Fruit fly (Drosophila melanogaster) Kc167 (cell line): ENCODE results near the gene CG10984.

Source experiments
- Myc ChIP-seq: fragments of >200 bp; optimal IDR thresholded peaks from 2 replicates; lab custom pipeline; 2017; ENCODE audit warnings: missing external identifiers
- Sin3A ChIP-seq: fragments of >200 bp; optimal IDR thresholded peaks from 2 replicates; lab custom pipeline; 2018; ENCODE audit warnings: missing external identifiers
- h ChIP-seq: fragments of >200 bp; optimal IDR thresholded peaks from 3 replicates; lab custom pipeline; 2018; ENCODE audit warnings: missing external identifiers
- insv ChIP-seq: fragments of >200 bp; optimal IDR thresholded peaks from 3 replicates; lab custom pipeline; 2018; ENCODE audit warnings: missing external identifiers
- psq ChIP-seq: fragments of >200 bp; optimal IDR thresholded peaks from 2 replicates; lab custom pipeline; 2017; ENCODE audit warnings: missing external identifiers
- ttk ChIP-seq: sonication (Bioruptor generic); optimal IDR thresholded peaks from 2 replicates; lab custom pipeline; 2017; ENCODE audit warnings: missing external identifiers

Gene CG10984

DNA sequence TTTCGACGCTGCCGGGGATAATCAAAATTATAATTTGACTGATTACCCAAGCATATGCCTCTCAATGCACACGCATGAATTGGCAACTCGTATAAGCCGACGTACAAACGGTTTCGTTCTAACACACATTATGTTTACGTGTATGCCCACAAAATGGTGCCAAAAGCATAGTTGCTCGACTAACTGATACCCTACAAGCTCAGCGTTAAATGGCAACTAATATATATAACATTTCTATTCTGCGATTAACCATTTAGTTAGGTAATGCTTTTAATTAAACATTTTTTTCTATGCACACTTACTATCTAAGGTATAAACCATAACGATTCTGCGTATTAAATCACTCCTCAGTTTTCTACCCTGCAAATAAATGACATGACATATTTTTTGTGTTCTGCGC, 29.2 kb upstream of the CG10984 start:
- no peak for TF ChIP-seq ttk (lab: Kevin White, UChicago)
- TF ChIP-seq insv (lab: Kevin White, UChicago): no peak
- TF ChIP-seq Sin3A: no peak
- no peak for TF ChIP-seq Myc (lab: Kevin White, UChicago)
- no peak for TF ChIP-seq h (lab: Kevin White, UChicago)
- TF ChIP-seq psq (lab: Kevin White, UChicago): no peak

DNA sequence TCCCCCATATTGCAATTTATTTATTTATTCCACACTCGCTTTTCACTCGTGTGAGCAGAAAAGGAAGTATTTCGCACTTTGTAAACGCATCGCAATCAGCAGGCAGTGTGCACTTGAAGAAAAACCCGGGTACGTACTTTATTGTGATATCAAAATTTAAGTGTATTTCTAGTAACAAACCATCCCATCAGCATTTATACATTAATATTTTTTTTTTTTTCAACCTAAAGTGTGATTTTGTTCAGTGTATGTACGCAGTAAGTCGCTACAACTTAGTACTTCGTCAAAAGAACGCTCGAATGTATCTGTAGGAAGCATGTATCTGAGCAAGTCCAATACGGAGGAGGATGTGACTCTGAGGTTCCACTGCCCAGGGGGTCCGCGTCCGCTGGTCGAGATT, 24.2 kb upstream of the CG10984 start:
- no peak for TF ChIP-seq ttk (lab: Kevin White, UChicago)
- no peak for TF ChIP-seq insv (lab: Kevin White, UChicago)
- no peak for TF ChIP-seq psq (lab: Kevin White, UChicago)
- TF ChIP-seq Myc (lab: Kevin White, UChicago): no peak
- TF ChIP-seq h (lab: Kevin White, UChicago): no peak
- TF ChIP-seq Sin3A: no peak

DNA sequence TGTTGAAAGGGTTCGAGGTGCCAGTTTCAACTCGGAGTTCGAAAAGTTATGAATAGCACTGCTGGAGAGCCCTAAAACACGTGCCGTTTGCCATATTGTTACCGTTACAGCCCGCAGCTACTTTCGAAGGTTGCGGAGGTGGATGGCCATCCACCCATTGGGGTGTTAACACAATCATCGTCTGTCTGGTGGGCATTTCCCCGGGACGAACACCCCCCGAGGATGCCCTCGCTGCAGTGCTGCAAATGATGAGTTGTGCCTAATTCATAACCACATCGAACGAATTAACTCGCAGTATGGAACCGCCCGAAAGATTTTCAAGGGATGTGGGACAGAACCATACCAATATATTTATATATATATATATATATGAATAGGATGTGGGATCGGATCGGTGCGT, 22.7 kb upstream of the CG10984 start:
- no peak for TF ChIP-seq h (lab: Kevin White, UChicago)
- TF ChIP-seq Sin3A: no peak

DNA sequence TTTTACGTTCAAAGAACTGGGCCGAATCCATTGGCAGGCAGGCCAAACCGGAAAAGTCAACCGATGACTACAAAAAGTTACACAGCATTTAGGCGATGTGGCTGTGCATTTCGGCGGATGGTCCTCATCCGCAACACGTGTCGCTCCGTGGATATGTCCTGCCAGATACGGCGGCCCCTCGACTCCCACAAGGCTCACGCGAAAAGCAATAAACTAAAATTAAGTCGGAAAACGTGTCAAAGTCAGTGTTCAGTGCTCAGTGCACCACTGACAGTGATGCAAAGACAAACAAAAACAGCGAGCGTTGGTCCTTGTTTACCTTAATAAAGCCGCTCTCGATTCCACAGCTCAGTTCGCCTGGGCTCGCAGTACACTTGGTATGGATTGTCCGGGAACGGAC, 20.3 kb upstream of the CG10984 start:
- no peak for TF ChIP-seq Sin3A
- TF ChIP-seq psq (lab: Kevin White, UChicago): no peak
- no peak for TF ChIP-seq insv (lab: Kevin White, UChicago)

DNA sequence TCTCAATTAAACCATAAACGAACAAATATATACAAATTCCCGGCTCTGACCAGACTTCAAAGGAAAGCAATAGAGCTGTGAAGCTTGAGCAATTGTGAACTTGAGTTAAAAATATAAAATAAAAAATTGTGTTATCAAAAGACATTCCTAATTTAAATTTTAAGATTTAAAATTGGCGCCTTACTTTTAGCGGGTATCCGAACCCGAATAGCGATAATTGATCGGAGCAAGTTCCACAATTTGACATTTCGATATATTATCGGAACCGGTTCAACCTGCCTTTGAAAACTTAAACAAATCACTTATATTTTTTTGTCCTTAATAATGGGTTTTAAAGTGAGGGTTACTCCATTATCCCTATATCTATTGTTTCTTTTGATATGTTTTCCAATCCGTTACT, 17.2 kb upstream of the CG10984 start:
- TF ChIP-seq Myc (lab: Kevin White, UChicago) (no peak), ttk (lab: Kevin White, UChicago) (no peak), Sin3A (no peak), h (lab: Kevin White, UChicago) (no peak), insv (lab: Kevin White, UChicago) (no peak), psq (lab: Kevin White, UChicago) (no peak)

DNA sequence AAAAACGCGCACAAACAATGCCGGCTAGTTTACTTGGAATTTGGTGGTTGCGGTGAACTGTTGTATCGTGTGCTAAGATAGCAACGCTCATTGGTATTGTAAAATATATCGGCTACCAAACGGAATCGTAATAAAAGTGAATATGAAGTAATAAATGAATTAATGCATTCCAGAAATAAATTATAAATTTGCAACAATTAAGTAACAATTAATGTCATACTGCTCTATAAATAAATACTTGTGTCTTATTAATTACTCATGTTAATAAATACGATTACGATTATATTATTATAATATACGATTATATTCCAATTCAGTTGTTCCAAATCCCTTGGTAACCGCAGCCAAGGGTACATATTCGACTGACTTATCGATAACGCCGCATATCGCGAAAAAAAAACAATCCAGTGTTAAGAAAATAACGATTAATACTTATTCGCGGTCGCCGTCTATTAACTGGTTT, 15.3 kb upstream of the CG10984 start, which contains the start of the genes SmD1 and Ptp69D:
Gene SmD1, minus strand, starts transcription at position 62 of the 463 bp plus-strand sequence.
Gene Ptp69D, plus strand, starts transcription at position 396 of the 463 bp plus-strand sequence.
- TF ChIP-seq Sin3A: no peak

DNA sequence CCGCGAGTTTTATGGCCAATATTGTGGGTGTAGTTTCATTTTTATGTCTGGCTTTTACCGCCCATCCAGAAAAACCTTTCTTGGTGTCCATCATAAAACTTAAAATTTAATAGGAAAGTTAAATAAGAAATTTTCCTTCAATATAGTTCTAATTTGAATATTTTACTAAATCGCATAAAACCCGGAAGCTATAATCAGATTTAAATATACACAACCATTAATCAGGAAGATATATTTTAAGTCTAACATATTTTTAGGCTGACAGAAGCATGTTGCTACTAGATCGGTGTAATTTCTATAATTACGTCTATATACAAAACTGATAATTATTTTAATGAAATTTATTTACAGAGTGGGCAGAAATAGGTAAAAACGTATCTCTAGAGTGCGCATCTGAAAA, 14.2 kb upstream of the CG10984 start:
- TF ChIP-seq Sin3A (no peak), h (lab: Kevin White, UChicago) (no peak), Myc (lab: Kevin White, UChicago) (no peak)

DNA sequence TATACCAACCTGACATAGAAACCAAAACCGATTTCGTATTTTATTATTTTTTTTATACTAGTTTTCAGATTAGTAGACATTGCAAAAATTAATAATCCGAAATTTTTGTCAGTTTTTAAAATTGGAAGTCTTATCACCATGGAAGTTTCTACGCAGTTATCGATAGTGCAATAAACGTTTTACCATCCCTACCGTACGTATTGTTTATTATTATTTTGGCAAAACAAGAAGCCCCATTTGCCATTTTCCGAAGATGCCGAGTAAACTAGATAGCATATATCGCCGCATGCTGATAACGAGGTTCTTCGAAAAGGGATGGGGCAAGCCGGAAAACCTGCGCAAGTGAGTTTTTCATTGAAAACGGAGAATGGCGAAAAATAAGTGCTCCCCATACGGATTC, 8.3 kb upstream of the CG10984 start, which contains the start of gene CG32112:
Gene CG32112, plus strand, starts transcription at position 111 of the 400 bp plus-strand sequence.
- TF ChIP-seq Sin3A (no peak), ttk (lab: Kevin White, UChicago) (no peak), psq (lab: Kevin White, UChicago) (no peak), h (lab: Kevin White, UChicago) (no peak)

DNA sequence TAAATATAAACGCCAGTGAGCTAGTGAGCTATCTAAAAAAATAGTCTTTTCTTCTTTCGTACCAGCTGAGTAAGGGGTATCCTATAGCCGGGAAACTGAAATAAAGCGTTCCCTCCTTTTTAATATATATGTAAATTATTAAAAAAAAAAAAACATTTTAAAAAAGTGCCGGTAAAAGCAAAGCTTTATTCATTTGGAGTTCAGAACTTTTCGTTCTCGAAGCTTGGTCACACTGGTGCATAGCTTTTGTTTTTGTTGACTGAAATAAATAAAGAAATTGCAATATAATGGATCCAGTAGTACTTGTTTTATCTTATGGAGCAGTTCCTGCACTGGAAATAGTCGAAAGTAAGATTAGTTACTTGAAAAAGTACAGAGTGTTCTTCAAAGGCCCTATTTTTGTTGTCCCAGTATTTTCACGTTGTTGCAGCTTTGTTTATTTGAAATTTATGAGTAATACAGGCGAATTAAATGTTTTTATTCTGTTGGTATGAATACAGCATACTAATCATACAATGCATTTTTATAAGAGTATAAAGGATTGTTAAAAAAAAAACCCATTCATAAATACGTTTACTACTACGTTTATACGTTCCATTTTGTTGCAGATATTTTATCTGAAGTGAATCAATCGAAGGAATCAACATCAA, 4.7 kb upstream of the CG10984 start, which contains the start of gene CG32109:
Gene CG32109, plus strand, starts transcription at position 224 of the 650 bp plus-strand sequence.
- TF ChIP-seq Myc (lab: Kevin White, UChicago) (no peak), h (lab: Kevin White, UChicago) (no peak), ttk (lab: Kevin White, UChicago) (no peak)

DNA sequence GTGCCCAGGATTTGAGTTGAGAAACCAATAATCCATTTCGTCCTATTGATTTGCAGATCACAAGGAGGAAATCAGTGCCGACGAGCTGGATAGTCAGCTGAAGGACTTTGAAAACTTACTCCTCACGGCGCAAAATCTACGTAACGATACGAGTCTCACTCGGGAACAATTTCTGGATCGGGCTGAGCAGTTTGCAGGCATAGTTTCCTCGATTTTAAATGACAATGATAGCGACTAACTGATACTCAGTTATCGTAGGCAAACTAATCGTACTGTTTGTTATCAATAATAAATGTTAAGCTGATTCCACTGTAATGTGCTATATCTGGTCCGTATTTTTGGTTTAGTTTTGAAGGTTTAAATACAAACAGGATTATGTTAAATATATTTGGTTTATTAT, 3.7 kb upstream of the CG10984 start:
- TF ChIP-seq psq (lab: Kevin White, UChicago) (no peak), h (lab: Kevin White, UChicago) (no peak), Myc (lab: Kevin White, UChicago) (no peak), insv (lab: Kevin White, UChicago) (no peak), ttk (lab: Kevin White, UChicago) (no peak), Sin3A (no peak)

DNA sequence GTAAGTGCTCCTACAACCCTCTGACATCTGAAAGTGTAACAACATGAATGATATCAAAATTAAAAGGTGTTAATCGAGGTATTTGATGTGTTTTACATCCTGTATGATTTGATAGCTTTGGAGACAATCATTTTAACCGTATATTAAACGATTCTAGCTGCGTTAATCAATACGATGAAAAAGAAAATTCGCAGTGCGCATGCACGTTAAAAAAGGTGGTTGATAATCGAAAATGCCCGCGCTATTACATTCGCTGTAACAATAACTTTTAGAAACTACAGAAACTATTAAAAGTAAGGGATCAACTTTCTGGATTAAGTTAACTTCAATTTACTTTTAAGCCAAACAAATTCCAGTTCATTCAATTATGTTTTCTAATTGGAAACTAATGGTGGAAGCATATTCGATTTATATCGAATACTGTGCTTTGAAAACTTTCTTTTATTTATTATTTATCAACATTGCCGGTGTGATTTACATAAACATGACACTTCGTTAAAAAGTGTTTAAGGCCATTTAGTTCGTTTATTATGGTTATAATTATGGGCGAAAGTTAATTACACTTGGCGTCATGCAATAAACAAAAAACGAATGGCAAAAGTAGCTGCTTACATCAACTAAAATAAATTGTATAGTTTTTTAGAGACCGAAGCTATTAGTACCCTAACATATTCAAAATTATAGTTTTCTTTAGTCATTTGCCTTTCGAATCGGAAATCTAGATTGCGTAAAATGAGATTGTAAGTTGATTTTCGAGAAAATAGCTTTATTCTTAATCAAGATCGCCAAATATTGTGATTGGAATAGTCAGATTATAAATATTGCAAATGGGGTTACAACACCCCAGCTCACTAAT, 980 bp upstream of the CG10984 start:
- TF ChIP-seq ttk (lab: Kevin White, UChicago) (no peak), Myc (lab: Kevin White, UChicago) (no peak), h (lab: Kevin White, UChicago) (no peak), insv (lab: Kevin White, UChicago) (no peak), Sin3A (no peak), psq (lab: Kevin White, UChicago) (no peak)

DNA sequence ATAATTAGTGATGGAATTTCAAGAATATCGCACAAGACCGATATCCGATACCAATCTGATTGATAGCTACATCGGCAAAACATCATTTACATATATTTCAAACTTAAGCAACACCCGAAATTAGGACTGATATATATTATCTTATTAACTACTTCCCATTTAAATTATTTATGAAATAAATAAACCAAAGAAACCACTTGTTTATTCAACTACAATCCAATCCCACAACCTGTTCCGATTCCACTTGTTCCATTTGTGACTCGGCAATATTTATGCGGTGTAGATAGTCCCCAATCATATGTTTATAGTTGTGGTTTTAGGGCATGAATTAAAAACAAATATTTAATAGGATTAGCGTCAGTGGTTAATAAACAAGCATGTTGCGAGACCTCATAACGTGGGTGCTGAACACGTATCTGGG, 4.9 kb downstream of the CG10984 start, which contains the start of the genes CG10973 and Vps13D:
Gene CG10973, minus strand, starts transcription at position 6 of the 421 bp plus-strand sequence.
Gene Vps13D, plus strand, starts transcription at position 281 of the 421 bp plus-strand sequence.
- TF ChIP-seq ttk (lab: Kevin White, UChicago): no peak
- no peak for TF ChIP-seq h (lab: Kevin White, UChicago)
- no peak for TF ChIP-seq psq (lab: Kevin White, UChicago)
- TF ChIP-seq Myc (lab: Kevin White, UChicago): no peak
- TF ChIP-seq insv (lab: Kevin White, UChicago): no peak
